Worm (Caenorhabditis elegans) whole organism, early embryonic: ENCODE measurements around the gene parp-2.

Experiments
- B0310.2 ChIP-seq: sonication (generic microtip); optimal IDR thresholded peaks from 2 replicates; lab custom pipeline; 2016; ENCODE audit warnings: mild to moderate bottlenecking, missing genetic modification characterization, missing compliant biosample characterization
- ama-1 ChIP-seq: fragments of 150-350 bp; optimal IDR thresholded peaks from 2 replicates; lab custom pipeline; 2014
- ceh-13 ChIP-seq: fragments of 200-800 bp; sonication (Bioruptor generic); optimal IDR thresholded peaks from 2 replicates; lab custom pipeline; 2018; ENCODE audit warnings: mild to moderate bottlenecking, missing genetic modification characterization, missing compliant biosample characterization
- flt-1 ChIP-seq: fragments of 200-800 bp; sonication (Bioruptor generic); IDR thresholded peaks from 2 replicates; pipeline ENCODE4 v1.3.6; 2022; ENCODE audit warnings: missing genetic modification characterization, missing compliant biosample characterization
- hmg-4 ChIP-seq: fragments of 200-800 bp; sonication (Bioruptor generic); optimal IDR thresholded peaks from 2 replicates; lab custom pipeline; 2018; ENCODE audit warnings: mild to moderate bottlenecking, missing genetic modification characterization, missing compliant biosample characterization
- pes-1 ChIP-seq: fragments of 200-800 bp; sonication (Bioruptor generic); IDR thresholded peaks from 2 replicates; pipeline ENCODE4 v1.3.6; 2022; ENCODE audit warnings: missing genetic modification reagents, missing genetic modification characterization, missing compliant biosample characterization
- scrt-1 ChIP-seq: fragments of 200-800 bp; sonication (Bioruptor generic); IDR thresholded peaks from 2 replicates; pipeline ENCODE4 v1.3.6; 2022; ENCODE audit warnings: missing genetic modification characterization, missing compliant biosample characterization
- sea-1 ChIP-seq: fragments of 200-800 bp; sonication (Bioruptor generic); conservative IDR thresholded peaks from 2 replicates; pipeline ENCODE4 v1.3.6; 2022; ENCODE audit warnings: missing genetic modification characterization, missing compliant biosample characterization

DNA sequence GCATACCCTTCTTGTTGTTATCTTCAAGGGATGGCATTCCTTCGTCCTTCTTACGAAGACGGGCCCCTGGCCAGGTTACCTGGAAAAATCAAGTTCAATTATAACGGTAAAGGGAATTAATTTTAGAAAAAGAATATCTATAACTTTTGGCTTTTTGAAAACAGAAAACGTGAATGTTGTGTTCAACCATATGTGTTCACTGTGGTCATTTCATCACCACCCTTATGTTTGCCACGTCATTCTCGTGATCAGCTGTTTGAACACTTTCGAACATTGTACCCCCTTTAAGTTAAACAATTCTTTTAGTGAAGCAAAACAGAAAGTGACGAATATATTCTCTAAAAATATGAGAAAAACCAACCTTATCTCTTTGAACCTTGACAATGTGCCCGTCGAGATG lies 25.9 kb downstream of the parp-2 start:
- no peak for TF ChIP-seq ama-1
- TF ChIP-seq B0310.2 (tag; lab: Kevin White, UChicago), result no peak
- TF ChIP-seq pes-1 (GFP tag; lab: Robert Waterston, UW), result no peak
- TF ChIP-seq flt-1 (GFP tag; lab: Robert Waterston, UW), result no peak
- no peak for TF ChIP-seq sea-1
- TF ChIP-seq ceh-13 (GFP tag; lab: Kevin White, UChicago), result no peak
- TF ChIP-seq hmg-4 (GFP tag; lab: Kevin White, UChicago), result no peak
- no peak for TF ChIP-seq scrt-1 (GFP tag; lab: Robert Waterston, UW)
